Worm (Caenorhabditis elegans): ENCODE results near the gene F20B6.4.

Gene F20B6.4

ce11 chrX:4144136-4144781 is 52.1 kb downstream of the F20B6.4 start:
- TF ChIP-seq nhr-12 (tag; optimal IDR thresholded peaks at IDR 0.05) (no peak), ces-1 (GFP tag; optimal IDR thresholded peaks at IDR 0.05) (no peak), elt-1 (tag; optimal IDR thresholded peaks at IDR 0.05; ENCODE audit: borderline replicate concordance, insufficient read depth) (no peak), pha-4 (tag; optimal IDR thresholded peaks at IDR 0.05) (no peak), hlh-1 (tag; optimal IDR thresholded peaks at IDR 0.05) (no peak), lsy-2 (tag; optimal IDR thresholded peaks at IDR 0.05) (no peak), ham-2 (GFP tag; optimal IDR thresholded peaks at IDR 0.05) (no peak), mls-2 (tag; optimal IDR thresholded peaks at IDR 0.05) (no peak), snpc-4 (tag; optimal IDR thresholded peaks at IDR 0.05) (no peak), M03D4.4 (tag; optimal IDR thresholded peaks at IDR 0.05) (no peak), nhr-237 (tag; optimal IDR thresholded peaks at IDR 0.05) (no peak), ceh-43 (GFP tag; optimal IDR thresholded peaks at IDR 0.05) (no peak), nhr-2 (tag; optimal IDR thresholded peaks at IDR 0.05) (no peak), lin-13 (tag; optimal IDR thresholded peaks at IDR 0.05) (no peak), mep-1 (tag; optimal IDR thresholded peaks at IDR 0.05) (no peak)
